Fruit fly (Drosophila melanogaster): ENCODE results near the gene CG4701.
"Not testable (repeated sequence)": the region's sequence is repeated elsewhere in the genome, so short reads cannot be mapped to it uniquely, and the experiment has no call there.

- TF ChIP-seq Pif1A (GFP tag; optimal IDR thresholded peaks at IDR 0.05); Snoo (tag; optimal IDR thresholded peaks at IDR 0.05); CG32121 (GFP tag; IDR thresholded peaks at IDR 0.05); D1 (tag; optimal IDR thresholded peaks at IDR 0.05); CG8301 (tag; optimal IDR thresholded peaks at IDR 0.05); CG15710 (tag; optimal IDR thresholded peaks at IDR 0.05); CG14655 (GFP tag; optimal IDR thresholded peaks at IDR 0.05); Ets98B (GFP tag; IDR thresholded peaks at IDR 0.05); CG9948 (tag; optimal IDR thresholded peaks at IDR 0.05): not testable (repeated sequence)
Measured at dm6 chr2L:14742893-14743292, 22.8 kb upstream of the CG4701 start, which contains the start of gene CG34166.
